Worm (Caenorhabditis elegans) whole organism, L1 larva: Measurements from ENCODE around the gene rab-3.

Source experiments
- C16A3.4 ChIP-seq: fragments of 150-350 bp; optimal IDR thresholded peaks from 2 replicates; lab custom pipeline; 2014; ENCODE audit warnings: missing biosample characterization, missing genetic modification characterization
- aha-1 ChIP-seq: fragments of 150-350 bp; optimal IDR thresholded peaks from 2 replicates; lab custom pipeline; 2014; ENCODE audit warnings: missing biosample characterization, missing genetic modification characterization
- aly-2 ChIP-seq: fragments of 150-350 bp; optimal IDR thresholded peaks from 2 replicates; lab custom pipeline; 2014; ENCODE audit warnings: missing biosample characterization, missing genetic modification characterization
- blmp-1 ChIP-seq: fragments of 150-350 bp; optimal IDR thresholded peaks from 2 replicates; lab custom pipeline; 2014; ENCODE audit warnings: missing biosample characterization, missing genetic modification characterization
- ceh-8 ChIP-seq: fragments of 200-800 bp; sonication (Bioruptor generic); optimal IDR thresholded peaks from 2 replicates; lab custom pipeline; 2018; ENCODE audit warnings: mild to moderate bottlenecking, missing genetic modification characterization, moderate library complexity, missing compliant biosample characterization
- ces-1 ChIP-seq: fragments of 150-350 bp; optimal IDR thresholded peaks from 2 replicates; lab custom pipeline; 2014; ENCODE audit warnings: missing biosample characterization, missing genetic modification reagents, missing genetic modification characterization
- efl-1 ChIP-seq, 4 experiments: fragments of 150-350 bp; optimal IDR thresholded peaks in 3 of 4; peaks in 1 of 4; 1 replicate in 1 of 4; 2 replicates in 3 of 4; lab custom pipeline; 2014; ENCODE audit warnings: missing biosample characterization in 2 of 4, missing genetic modification characterization in 2 of 4, missing genetic modification reagents in 2 of 4
- egl-13 ChIP-seq: sonication (generic microtip); optimal IDR thresholded peaks from 2 replicates; lab custom pipeline; 2016; ENCODE audit warnings: missing genotype, missing genetic modification reagents, missing genetic modification characterization, missing compliant biosample characterization
- egl-27 ChIP-seq, 2 experiments: fragments of 150-350 bp in 1 of 2; sonication (generic microtip); optimal IDR thresholded peaks; 3 replicates each; lab custom pipeline; 2017 to 2018; ENCODE audit warnings: missing biosample characterization in 2 of 2, missing genetic modification characterization in 2 of 2, missing genetic modification reagents in 2 of 2
- elt-2 ChIP-seq: sonication (generic microtip); optimal IDR thresholded peaks from 2 replicates; lab custom pipeline; 2016; ENCODE audit warnings: missing genetic modification characterization, mild to moderate bottlenecking, inconsistent platforms, missing compliant biosample characterization, missing genetic modification reagents
- elt-3 ChIP-seq, 6 experiments: fragments of 150-350 bp in 1 of 6; sonication (generic microtip); optimal IDR thresholded peaks; 2 replicates each; lab custom pipeline; 2017 to 2018; ENCODE audit warnings: missing biosample characterization in 6 of 6, missing genetic modification characterization in 6 of 6, inconsistent platforms in 1 of 6
- ets-5 ChIP-seq: fragments of 200-800 bp; sonication (Bioruptor generic); IDR thresholded peaks from 2 replicates; pipeline ENCODE4 v1.3.6; 2022; ENCODE audit warnings: missing genetic modification characterization, missing compliant biosample characterization
- fkh-10 ChIP-seq: sonication (generic microtip); optimal IDR thresholded peaks from 2 replicates; lab custom pipeline; 2017; ENCODE audit warnings: missing biosample characterization, missing genetic modification reagents, missing genetic modification characterization
- fkh-8 ChIP-seq: sonication (generic microtip); optimal IDR thresholded peaks from 2 replicates; lab custom pipeline; 2016; ENCODE audit warnings: mild to moderate bottlenecking, missing genetic modification characterization, missing compliant biosample characterization
- fos-1 ChIP-seq: fragments of 150-350 bp; optimal IDR thresholded peaks from 2 replicates; lab custom pipeline; 2014; ENCODE audit warnings: missing biosample characterization, missing genetic modification characterization
- grh-1 ChIP-seq: fragments of 200-800 bp; sonication (Bioruptor generic); IDR thresholded peaks from 2 replicates; pipeline ENCODE4 v1.3.6; 2022; ENCODE audit warnings: missing genetic modification reagents, missing genetic modification characterization, missing compliant biosample characterization
- isw-1 ChIP-seq: fragments of 200-800 bp; sonication (Bioruptor generic); IDR thresholded peaks from 2 replicates; pipeline ENCODE4 v1.3.6; 2022; ENCODE audit warnings: missing genetic modification characterization, missing compliant biosample characterization
- jun-1 ChIP-seq: fragments of 150-350 bp; optimal IDR thresholded peaks from 2 replicates; lab custom pipeline; 2014; ENCODE audit warnings: missing biosample characterization, missing genetic modification reagents, missing genetic modification characterization
- lin-14 ChIP-seq: fragments of 200-800 bp; sonication (Bioruptor generic); optimal IDR thresholded peaks from 2 replicates; lab custom pipeline; 2018; ENCODE audit warnings: mild to moderate bottlenecking, missing genetic modification characterization, moderate library complexity, missing compliant biosample characterization
- lin-35 ChIP-seq, 2 experiments: fragments of 150-350 bp; optimal IDR thresholded peaks; 2 replicates each; lab custom pipeline; 2014; ENCODE audit warnings: missing biosample characterization in 2 of 2, missing genetic modification characterization in 2 of 2, missing genetic modification reagents in 2 of 2
- lin-39 ChIP-seq: fragments of 150-350 bp; optimal IDR thresholded peaks from 2 replicates; lab custom pipeline; 2014; ENCODE audit warnings: missing biosample characterization, missing genetic modification reagents, missing genetic modification characterization
- lir-3 ChIP-seq: sonication (generic microtip); optimal IDR thresholded peaks from 2 replicates; lab custom pipeline; 2016; ENCODE audit warnings: mild to moderate bottlenecking, missing genetic modification characterization, moderate library complexity, missing compliant biosample characterization; ENCODE audit not compliant: poor library complexity
- mep-1 ChIP-seq: fragments of 150-350 bp; optimal IDR thresholded peaks from 2 replicates; lab custom pipeline; 2014; ENCODE audit warnings: missing biosample characterization, missing genetic modification characterization
- nhr-11 ChIP-seq: fragments of 150-350 bp; optimal IDR thresholded peaks from 2 replicates; lab custom pipeline; 2014; ENCODE audit warnings: missing biosample characterization, missing genetic modification characterization
- nhr-12 ChIP-seq: sonication (generic microtip); optimal IDR thresholded peaks from 2 replicates; lab custom pipeline; 2017; ENCODE audit warnings: missing biosample characterization, missing genetic modification characterization
- nhr-77 ChIP-seq: fragments of 150-350 bp; optimal IDR thresholded peaks from 2 replicates; lab custom pipeline; 2014; ENCODE audit warnings: missing biosample characterization, missing genetic modification characterization
- pag-3 ChIP-seq: sonication (generic microtip); optimal IDR thresholded peaks from 2 replicates; lab custom pipeline; 2017; ENCODE audit warnings: missing genetic modification characterization, mild to moderate bottlenecking, missing compliant biosample characterization, antibody characterized with exemption, borderline replicate concordance; ENCODE audit not compliant: insufficient read depth
- pax-3 ChIP-seq: fragments of 200-800 bp; sonication (Bioruptor generic); optimal IDR thresholded peaks from 2 replicates; lab custom pipeline; 2018; ENCODE audit warnings: mild to moderate bottlenecking, missing genetic modification characterization, moderate library complexity, missing compliant biosample characterization
- pqm-1 ChIP-seq: sonication (generic microtip); optimal IDR thresholded peaks from 3 replicates; lab custom pipeline; 2017; ENCODE audit warnings: missing biosample characterization, missing genetic modification characterization
- snpc-4 ChIP-seq: fragments of 150-350 bp; optimal IDR thresholded peaks from 2 replicates; lab custom pipeline; 2014; ENCODE audit warnings: missing biosample characterization, missing genetic modification characterization
- sox-4 ChIP-seq: sonication (generic microtip); optimal IDR thresholded peaks from 2 replicates; lab custom pipeline; 2016; ENCODE audit warnings: missing genetic modification characterization, missing compliant biosample characterization
- sup-37 ChIP-seq: fragments of 200-800 bp; sonication (Bioruptor generic); optimal IDR thresholded peaks from 2 replicates; lab custom pipeline; 2018; ENCODE audit warnings: mild to moderate bottlenecking, missing genetic modification characterization, missing compliant biosample characterization
- swsn-7 ChIP-seq: sonication (generic microtip); optimal IDR thresholded peaks from 2 replicates; lab custom pipeline; 2016; ENCODE audit warnings: missing genetic modification characterization, missing compliant biosample characterization
- unc-130 ChIP-seq: fragments of 150-350 bp; optimal IDR thresholded peaks from 2 replicates; lab custom pipeline; 2017; ENCODE audit warnings: missing biosample characterization, missing genetic modification characterization, inconsistent platforms
- unc-30 ChIP-seq: sonication (generic microtip); optimal IDR thresholded peaks from 2 replicates; lab custom pipeline; 2017; ENCODE audit warnings: missing biosample characterization, missing genetic modification characterization
- unc-86 ChIP-seq: sonication (generic microtip); optimal IDR thresholded peaks from 2 replicates; lab custom pipeline; 2016; ENCODE audit warnings: missing genetic modification characterization, missing compliant biosample characterization
- vab-15 ChIP-seq: sonication (generic microtip); optimal IDR thresholded peaks from 2 replicates; lab custom pipeline; 2017; ENCODE audit warnings: missing genotype, mild to moderate bottlenecking, missing genetic modification characterization, missing compliant biosample characterization
- xbp-1 ChIP-seq: sonication (generic microtip); optimal IDR thresholded peaks from 2 replicates; lab custom pipeline; 2016; ENCODE audit warnings: missing genetic modification characterization, missing compliant biosample characterization

rab-3 gene

ce11 chrII:5754168-5754567 is 26.5 kb upstream of the rab-3 start, which contains the start of gene F10C1.8:
F10C1.8 (plus strand) TSS chrII:5754468.
- TF ChIP-seq unc-86 (tag; lab: Kevin White, UChicago) (no peak), jun-1 (no peak), unc-30 (tag; lab: Kevin White, UChicago) (no peak), lir-3 (no peak)
- TF ChIP-seq, all 84 proteins: peak for 0

- TF ChIP-seq pag-3 (tag; lab: Kevin White, UChicago) (no peak), swsn-7 (tag; lab: Kevin White, UChicago) (no peak), lin-14 (GFP tag; lab: Kevin White, UChicago) (peak; percentile 13), grh-1 (no peak), efl-1 (optimal IDR thresholded peaks at IDR 0.05; lab: Kevin White, UChicago) (no peak), efl-1 (GFP tag; optimal IDR thresholded peaks at IDR 0.05 in 1 of 2; lab: Kevin White, UChicago) (peak in 1 of 2 experiments; percentile 79), pax-3 (tag; lab: Kevin White, UChicago) (no peak), vab-15 (tag; lab: Kevin White, UChicago) (no peak), nhr-77 (tag; lab: Kevin White, UChicago) (no peak), egl-13 (tag; lab: Kevin White, UChicago) (no peak), C16A3.4 (no peak), mep-1 (tag; lab: Kevin White, UChicago) (no peak), elt-2 (tag; lab: Kevin White, UChicago) (peak; percentile 90), sup-37 (GFP tag; lab: Kevin White, UChicago) (no peak), nhr-12 (tag; lab: Kevin White, UChicago) (no peak), elt-3 (tag; optimal IDR thresholded peaks at IDR 0.05; lab: Kevin White, UChicago) (no peak), ceh-8 (no peak), aly-2 (tag; lab: Kevin White, UChicago) (no peak), blmp-1 (no peak), fkh-8 (tag; lab: Kevin White, UChicago) (no peak), lin-35 (GFP tag; optimal IDR thresholded peaks at IDR 0.05; lab: Kevin White, UChicago) (peak in 1 of 2 experiments; percentile 33), snpc-4 (tag; lab: Kevin White, UChicago) (no peak), unc-130 (tag; lab: Kevin White, UChicago) (no peak), ets-5 (GFP tag; lab: Robert Waterston, UW) (no peak), isw-1 (no peak), ces-1 (GFP tag; lab: Kevin White, UChicago) (no peak), pqm-1 (tag; lab: Kevin White, UChicago) (peak; percentile 35), lin-39 (no peak), aha-1 (tag; lab: Kevin White, UChicago) (no peak), nhr-11 (tag; lab: Kevin White, UChicago) (no peak), fos-1 (tag; lab: Kevin White, UChicago) (no peak), egl-27 (tag; optimal IDR thresholded peaks at IDR 0.05; lab: Kevin White, UChicago) (no peak), xbp-1 (tag; lab: Kevin White, UChicago) (no peak), fkh-10 (GFP tag; lab: Kevin White, UChicago) (no peak)
Measured at ce11 chrII:5751353-5751752, 23.7 kb upstream of the rab-3 start.

- TF ChIP-seq lin-35 (GFP tag; optimal IDR thresholded peaks at IDR 0.05; lab: Kevin White, UChicago) (peak in 1 of 2 experiments; percentile 15), sox-4 (tag; lab: Kevin White, UChicago) (no peak), elt-2 (tag; lab: Kevin White, UChicago) (peak; percentile 90)
Measured at ce11 chrII:5749733-5750238, 22.1 kb upstream of the rab-3 start, which contains the start of gene ifb-2. ifb-2 (plus strand) TSS chrII:5750188.
